Worm (Caenorhabditis elegans) whole organism, L4/young adult: Measurements from ENCODE around the gene Y54G11A.4.
"Not testable (repeated sequence)": the region's sequence is repeated elsewhere in the genome, so short reads cannot be mapped to it uniquely, and the experiment has no call there.

Source experiments
- W03F9.2 ChIP-seq: fragments of 150-350 bp; optimal IDR thresholded peaks from 2 replicates; lab custom pipeline; 2014; ENCODE audit warnings: missing biosample characterization, missing genetic modification characterization
- dao-5 ChIP-seq: sonication (generic microtip); optimal IDR thresholded peaks from 2 replicates; lab custom pipeline; 2016; ENCODE audit warnings: missing genotype, missing genetic modification characterization, moderate library complexity, missing compliant biosample characterization
- him-1 ChIP-seq: sonication (generic microtip); optimal IDR thresholded peaks from 2 replicates; lab custom pipeline; 2016; ENCODE audit warnings: missing genotype, missing genetic modification reagents, missing genetic modification characterization, missing compliant biosample characterization

Gene Y54G11A.4

DNA sequence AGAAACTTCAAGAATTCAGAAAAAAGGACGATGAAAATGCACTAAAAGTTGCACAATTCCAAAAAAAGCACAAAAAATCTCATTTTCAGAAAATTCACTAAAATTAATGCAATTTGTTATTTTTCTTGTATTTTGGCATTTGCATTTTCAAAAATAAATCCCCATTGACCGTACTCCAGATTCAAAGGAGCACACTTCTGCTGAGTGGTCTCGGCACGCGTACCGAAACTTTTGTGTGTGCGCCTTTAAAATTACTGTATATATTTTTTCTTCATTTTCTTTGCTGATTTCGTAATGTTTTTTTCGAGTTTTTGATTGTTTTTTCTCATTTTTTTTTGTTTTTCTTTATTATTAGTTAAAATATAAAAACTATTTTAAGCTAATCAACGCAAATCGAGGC, 19.6 kb downstream of the Y54G11A.4 start:
- TF ChIP-seq W03F9.2 (no peak), dao-5 (no peak), him-1 (tag; lab: Kevin White, UChicago) (no peak)

DNA sequence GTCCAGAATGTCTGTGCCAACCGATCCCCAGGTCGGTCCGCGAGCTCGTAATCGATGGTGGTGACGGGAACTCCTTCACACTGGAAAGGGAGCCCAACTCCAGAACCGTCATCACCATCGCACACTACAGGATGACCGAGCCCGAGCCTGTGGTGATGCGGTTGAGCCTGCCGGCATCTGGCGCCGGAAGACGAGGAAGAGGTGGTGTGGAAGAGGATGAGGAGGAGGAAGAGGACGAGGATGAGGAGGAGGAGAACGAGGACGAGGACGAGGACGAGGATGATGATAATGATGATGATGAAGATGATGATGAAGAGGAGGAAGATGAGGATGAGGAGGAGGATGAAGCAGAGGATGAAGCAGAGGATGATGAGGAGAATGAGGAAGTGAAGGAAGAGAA, 25.4 kb downstream of the Y54G11A.4 start, which contains the start of gene Y54G11A.14:
Gene Y54G11A.14 (plus strand): TSS at position 132 of the 400 bp plus-strand sequence.
- TF ChIP-seq dao-5 (no peak), him-1 (tag; lab: Kevin White, UChicago) (no peak), W03F9.2 (no peak)

- no peak for TF ChIP-seq him-1 (tag; lab: Kevin White, UChicago)
- TF ChIP-seq W03F9.2 = no peak
- no peak for TF ChIP-seq dao-5
These were observed 26.6 kb downstream of the Y54G11A.4 start for ce11 chrII:14319227-14319626.

ce11 chrII:14321225-14321624, 28.6 kb downstream of the Y54G11A.4 start:
- TF ChIP-seq dao-5 = no peak

DNA sequence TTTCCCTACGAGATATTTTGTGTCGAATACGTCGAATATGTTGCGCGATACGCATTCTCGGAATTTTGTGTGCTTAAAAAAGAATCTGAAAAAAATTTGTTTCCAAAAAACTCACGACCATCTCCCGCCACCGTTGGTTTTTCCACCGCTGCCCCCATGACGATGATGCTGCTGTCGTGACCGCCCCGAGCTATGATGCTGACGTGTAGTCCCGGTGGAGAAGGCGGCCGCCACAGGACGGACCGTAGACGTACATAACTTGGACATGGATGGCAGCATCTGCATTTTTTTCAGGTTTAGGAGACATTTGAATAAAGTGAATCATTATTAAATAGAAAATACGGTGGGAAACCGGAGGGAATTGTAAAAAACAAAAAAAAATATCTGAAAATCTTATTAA, 51.5 kb downstream of the Y54G11A.4 start, which contains the start of gene ddl-3:
Gene ddl-3 (minus strand): TSS at position 289 of the 400 bp plus-strand sequence.
- TF ChIP-seq W03F9.2; him-1 (tag; lab: Kevin White, UChicago); dao-5: not testable (repeated sequence)
